Fruit fly (Drosophila melanogaster) whole organism, embryonic: ENCODE results near the gene Coq2.

Source experiments
- Ada2b ChIP-seq: fragments of 200-800 bp; sonication (Bioruptor generic); IDR thresholded peaks from 2 replicates; pipeline ENCODE4 v1.3.6; 2022; ENCODE audit warnings: missing biosample characterization, missing genetic modification characterization
- B-H2 ChIP-seq: fragments of 200-800 bp; sonication (Bioruptor generic); optimal IDR thresholded peaks from 2 replicates; lab custom pipeline; 2018; ENCODE audit warnings: missing biosample characterization, mild to moderate bottlenecking, missing genetic modification characterization
- BEAF-32 ChIP-seq: fragments of 200-800 bp; sonication (Bioruptor generic); optimal IDR thresholded peaks from 3 replicates; lab custom pipeline; 2017; ENCODE audit warnings: missing biosample characterization, missing genetic modification characterization, mild to moderate bottlenecking, moderate library complexity, missing genetic modification reagents
- Bgb ChIP-seq: fragments of 200-800 bp; sonication (Bioruptor generic); IDR thresholded peaks from 2 replicates; pipeline ENCODE4 v1.3.6; 2022; ENCODE audit warnings: missing biosample characterization, missing genetic modification characterization; ENCODE audit not compliant: partially characterized antibody
- Blimp-1 ChIP-seq: fragments of 200-800 bp; sonication (Bioruptor generic); optimal IDR thresholded peaks from 3 replicates; lab custom pipeline; 2018; ENCODE audit warnings: missing biosample characterization, missing genetic modification characterization, mild to moderate bottlenecking, moderate library complexity, missing genetic modification reagents
- CG12659 ChIP-seq: fragments of 200-800 bp; sonication (Bioruptor generic); optimal IDR thresholded peaks from 3 replicates; lab custom pipeline; 2017; ENCODE audit warnings: mild to moderate bottlenecking, missing biosample characterization, missing genetic modification reagents, missing genetic modification characterization
- CG12942 ChIP-seq: fragments of 200-800 bp; sonication (Bioruptor generic); optimal IDR thresholded peaks from 3 replicates; lab custom pipeline; 2016; ENCODE audit warnings: missing biosample characterization, missing genetic modification characterization
- CG13287 ChIP-seq: fragments of 200-800 bp; sonication (Bioruptor generic); IDR thresholded peaks from 2 replicates; pipeline ENCODE4 v1.3.6; 2022; ENCODE audit warnings: missing biosample characterization, missing genetic modification characterization; ENCODE audit not compliant: partially characterized antibody
- CG14441 ChIP-seq: fragments of 200-800 bp; sonication (Bioruptor generic); IDR thresholded peaks from 2 replicates; pipeline ENCODE4 v1.3.6; 2022; ENCODE audit warnings: missing biosample characterization, missing genetic modification characterization
- CG14860 ChIP-seq: fragments of 200-800 bp; sonication (Bioruptor generic); IDR thresholded peaks from 3 replicates; pipeline ENCODE4 v1.3.6; 2022; ENCODE audit warnings: missing biosample characterization, missing genetic modification characterization; ENCODE audit not compliant: partially characterized antibody
- CG15514 ChIP-seq: fragments of 200-800 bp; sonication (Bioruptor generic); optimal IDR thresholded peaks from 3 replicates; lab custom pipeline; 2017; ENCODE audit warnings: missing biosample characterization, missing genetic modification characterization, mild to moderate bottlenecking, moderate library complexity, missing genetic modification reagents
- CG17385 ChIP-seq: fragments of 200-800 bp; sonication (Bioruptor generic); optimal IDR thresholded peaks from 3 replicates; lab custom pipeline; 2018; ENCODE audit warnings: missing biosample characterization, mild to moderate bottlenecking, missing genetic modification characterization
- CG2712 ChIP-seq: fragments of 200-800 bp; optimal IDR thresholded peaks from 3 replicates; lab custom pipeline; 2019; ENCODE audit warnings: missing biosample characterization, mild to moderate bottlenecking, missing genetic modification characterization, moderate library complexity
- CG30020 ChIP-seq: fragments of 200-800 bp; optimal IDR thresholded peaks from 2 replicates; lab custom pipeline; 2019; ENCODE audit warnings: missing biosample characterization, mild to moderate bottlenecking, missing genetic modification characterization, moderate library complexity
- CG3407 ChIP-seq: fragments of 200-800 bp; sonication (Bioruptor generic); optimal IDR thresholded peaks from 2 replicates; lab custom pipeline; 2018; ENCODE audit warnings: missing biosample characterization, mild to moderate bottlenecking, missing genetic modification characterization
- CG3995 ChIP-seq: fragments of 200-800 bp; sonication (Bioruptor generic); optimal IDR thresholded peaks from 3 replicates; lab custom pipeline; 2016; ENCODE audit warnings: missing biosample characterization, missing genetic modification characterization
- CG42726 ChIP-seq: fragments of 200-800 bp; sonication (Bioruptor generic); IDR thresholded peaks from 2 replicates; pipeline ENCODE4 v1.3.6; 2022; ENCODE audit warnings: missing biosample characterization, missing genetic modification characterization; ENCODE audit not compliant: partially characterized antibody
- CG4617 ChIP-seq: fragments of 200-800 bp; sonication (Bioruptor generic); optimal IDR thresholded peaks from 3 replicates; lab custom pipeline; 2016; ENCODE audit warnings: missing biosample characterization, missing genetic modification characterization, borderline replicate concordance
- CG4820 ChIP-seq: fragments of 200-800 bp; sonication (Bioruptor generic); optimal IDR thresholded peaks from 3 replicates; lab custom pipeline; 2016; ENCODE audit warnings: missing biosample characterization, missing genetic modification characterization
- CG7928 ChIP-seq: fragments of 200-800 bp; sonication (Bioruptor generic); optimal IDR thresholded peaks from 2 replicates; lab custom pipeline; 2017; ENCODE audit warnings: missing biosample characterization, mild to moderate bottlenecking, missing genetic modification characterization
- CG9609 ChIP-seq: fragments of 200-800 bp; sonication (Bioruptor generic); optimal IDR thresholded peaks from 3 replicates; lab custom pipeline; 2016; ENCODE audit warnings: missing biosample characterization, missing genetic modification characterization
- ERR ChIP-seq: fragments of 200-800 bp; sonication (Bioruptor generic); optimal IDR thresholded peaks from 2 replicates; lab custom pipeline; 2016; ENCODE audit warnings: missing biosample characterization, missing genetic modification characterization
- Gug ChIP-seq: fragments of 200-800 bp; sonication (Bioruptor generic); IDR thresholded peaks from 4 replicates; pipeline ENCODE4 v1.3.6; 2022; ENCODE audit warnings: missing biosample characterization, missing genetic modification characterization
- HLH4C ChIP-seq: fragments of 200-800 bp; sonication (Bioruptor generic); IDR thresholded peaks from 3 replicates; pipeline ENCODE4 v1.3.6; 2022; ENCODE audit warnings: missing biosample characterization, missing genetic modification characterization; ENCODE audit not compliant: partially characterized antibody
- HmgZ ChIP-seq: fragments of 200-800 bp; sonication (Bioruptor generic); optimal IDR thresholded peaks from 2 replicates; lab custom pipeline; 2018; ENCODE audit warnings: missing biosample characterization, mild to moderate bottlenecking, missing genetic modification characterization
- Lhr ChIP-seq: fragments of 200-800 bp; sonication (Bioruptor generic); optimal IDR thresholded peaks from 3 replicates; lab custom pipeline; 2017; ENCODE audit warnings: mild to moderate bottlenecking, missing biosample characterization, missing genetic modification reagents, missing genetic modification characterization
- Meics ChIP-seq: fragments of 200-800 bp; sonication (Bioruptor generic); optimal IDR thresholded peaks from 2 replicates; lab custom pipeline; 2017; ENCODE audit warnings: missing biosample characterization, mild to moderate bottlenecking, missing genetic modification characterization
- Pdp1 ChIP-seq, 2 experiments: fragments of 200-800 bp; sonication (Bioruptor generic); optimal IDR thresholded peaks; 3 replicates each; lab custom pipeline; 2016; ENCODE audit warnings: missing biosample characterization in 2 of 2, missing genetic modification characterization in 2 of 2, mild to moderate bottlenecking in 1 of 2, moderate library complexity in 1 of 2
- Scr ChIP-seq: fragments of 200-800 bp; sonication (Bioruptor generic); IDR thresholded peaks from 2 replicates; pipeline ENCODE4 v1.3.6; 2022; ENCODE audit warnings: missing biosample characterization, missing genetic modification characterization; ENCODE audit not compliant: partially characterized antibody
- Sry-δ ChIP-seq: fragments of 200-800 bp; sonication (Bioruptor generic); optimal IDR thresholded peaks from 2 replicates; lab custom pipeline; 2016; ENCODE audit warnings: missing biosample characterization, missing genetic modification characterization
- Vsx1 ChIP-seq: fragments of 200-800 bp; sonication (Bioruptor generic); optimal IDR thresholded peaks from 2 replicates; lab custom pipeline; 2017; ENCODE audit warnings: missing biosample characterization, mild to moderate bottlenecking, missing genetic modification characterization, missing genetic modification reagents
- az2 ChIP-seq: fragments of 200-800 bp; sonication (Bioruptor generic); optimal IDR thresholded peaks from 3 replicates; lab custom pipeline; 2016; ENCODE audit warnings: missing biosample characterization, missing genetic modification characterization
- bigmax ChIP-seq: fragments of 200-800 bp; sonication (Bioruptor generic); optimal IDR thresholded peaks from 2 replicates; lab custom pipeline; 2018; ENCODE audit warnings: missing biosample characterization, mild to moderate bottlenecking, missing genetic modification characterization
- chinmo ChIP-seq: fragments of 200-800 bp; sonication (Bioruptor generic); IDR thresholded peaks from 4 replicates; pipeline ENCODE4 v1.3.6; 2022; ENCODE audit warnings: missing biosample characterization, missing genetic modification characterization; ENCODE audit not compliant: partially characterized antibody
- dan ChIP-seq: fragments of 200-800 bp; sonication (Bioruptor generic); IDR thresholded peaks from 2 replicates; pipeline ENCODE4 v1.3.6; 2022; ENCODE audit warnings: missing biosample characterization, missing genetic modification characterization
- dimm ChIP-seq: fragments of 200-800 bp; sonication (Bioruptor generic); IDR thresholded peaks from 2 replicates; pipeline ENCODE4 v1.3.6; 2022; ENCODE audit warnings: missing biosample characterization, missing genetic modification characterization
- dysf ChIP-seq: fragments of 200-800 bp; sonication (Bioruptor generic); IDR thresholded peaks from 3 replicates; pipeline ENCODE4 v1.3.6; 2022; ENCODE audit warnings: missing biosample characterization, missing genetic modification characterization
- exex ChIP-seq: fragments of 200-800 bp; sonication (Bioruptor generic); optimal IDR thresholded peaks from 4 replicates; lab custom pipeline; 2018; ENCODE audit warnings: missing biosample characterization, mild to moderate bottlenecking, missing genetic modification characterization, moderate library complexity
- hb ChIP-seq: fragments of 200-800 bp; sonication (Bioruptor generic); IDR thresholded peaks from 3 replicates; pipeline ENCODE4 v1.3.6; 2022; ENCODE audit warnings: missing biosample characterization, missing genetic modification characterization; ENCODE audit not compliant: partially characterized antibody
- hbn ChIP-seq: fragments of 200-800 bp; sonication (Bioruptor generic); IDR thresholded peaks from 2 replicates; pipeline ENCODE4 v1.3.6; 2022; ENCODE audit warnings: missing biosample characterization, missing genetic modification characterization; ENCODE audit not compliant: partially characterized antibody
- kay ChIP-seq: fragments of 200-800 bp; sonication (Bioruptor generic); optimal IDR thresholded peaks from 2 replicates; lab custom pipeline; 2016; ENCODE audit warnings: missing biosample characterization, missing genetic modification characterization
- knrl ChIP-seq: fragments of 200-800 bp; sonication (Bioruptor generic); IDR thresholded peaks from 3 replicates; pipeline ENCODE4 v1.3.6; 2022; ENCODE audit warnings: missing biosample characterization, missing genetic modification characterization; ENCODE audit not compliant: partially characterized antibody
- lmd ChIP-seq: fragments of 200-800 bp; sonication (Bioruptor generic); IDR thresholded peaks from 2 replicates; pipeline ENCODE4 v1.3.6; 2022; ENCODE audit warnings: missing biosample characterization, missing genetic modification characterization
- lov ChIP-seq, 2 experiments: fragments of 200-800 bp in 1 of 2; fragments of >200 bp in 1 of 2; sonication (Bioruptor generic) in 1 of 2; IDR thresholded peaks in 1 of 2; optimal IDR thresholded peaks in 1 of 2; 2 replicates in 1 of 2; 3 replicates in 1 of 2; pipeline versions ENCODE4 v1.3.6 to Lab custom; 2017 to 2022; ENCODE audit warnings: missing biosample characterization in 1 of 2, missing genetic modification characterization in 1 of 2
- nom ChIP-seq: fragments of 200-800 bp; sonication (Bioruptor generic); optimal IDR thresholded peaks from 2 replicates; lab custom pipeline; 2017; ENCODE audit warnings: missing biosample characterization, missing genetic modification characterization, mild to moderate bottlenecking, moderate library complexity, missing genetic modification reagents
- trem ChIP-seq: fragments of 200-800 bp; optimal IDR thresholded peaks from 3 replicates; lab custom pipeline; 2019; ENCODE audit warnings: missing biosample characterization, mild to moderate bottlenecking, missing genetic modification characterization, moderate library complexity
- zen2 ChIP-seq: fragments of 200-800 bp; sonication (Bioruptor generic); IDR thresholded peaks from 3 replicates; pipeline ENCODE4 v1.3.6; 2022; ENCODE audit warnings: missing biosample characterization, missing genetic modification characterization; ENCODE audit not compliant: partially characterized antibody

The Coq2 gene

dm6 chr3R:8340675-8341275 lies 24.4 kb upstream of the Coq2 start, which contains the start of the genes COX7A and Arl2 (continued):
- TF ChIP-seq Lhr (no peak), Vsx1 (GFP tag; lab: Kevin White, UChicago) (no peak), ERR (no peak), CG4820 (GFP tag; lab: Kevin White, UChicago) (no peak), CG13287 (GFP tag; lab: Robert Waterston, UW) (peak; percentile 96), lmd (GFP tag; lab: Robert Waterston, UW) (no peak), az2 (GFP tag; lab: Kevin White, UChicago) (no peak), Bgb (peak; percentile 96), dysf (GFP tag; lab: Robert Waterston, UW) (no peak), exex (tag; lab: Kevin White, UChicago) (no peak), CG14860 (GFP tag; lab: Robert Waterston, UW) (peak; percentile 91), nom (peak; percentile 23), Meics (GFP tag; lab: Kevin White, UChicago) (peak; percentile 9), hb (GFP tag; lab: Robert Waterston, UW) (peak; percentile 89), CG3407 (GFP tag; lab: Kevin White, UChicago) (no peak), CG3995 (GFP tag; lab: Kevin White, UChicago) (peak; percentile 18), dan (GFP tag; lab: Robert Waterston, UW) (no peak), Ada2b (GFP tag; lab: Robert Waterston, UW) (no peak), chinmo (GFP tag; lab: Robert Waterston, UW) (peak; percentile 83; the same call in 3 of the 4 replicates), dimm (GFP tag; lab: Robert Waterston, UW) (no peak), Gug (GFP tag; lab: Robert Waterston, UW) (no peak), CG15514 (GFP tag; lab: Kevin White, UChicago) (peak; percentile 47), CG4617 (GFP tag; lab: Kevin White, UChicago) (peak; percentile 88), CG9609 (no peak), CG12942 (GFP tag; lab: Kevin White, UChicago) (no peak), Blimp-1 (GFP tag; lab: Kevin White, UChicago) (no peak), CG7928 (GFP tag; lab: Kevin White, UChicago) (no peak), CG30020 (tag; lab: Kevin White, UChicago) (peak; percentile 42), Sry-δ (GFP tag; lab: Kevin White, UChicago) (peak; percentile 78), CG42726 (GFP tag; lab: Robert Waterston, UW) (peak; percentile 87; the same call in 1 of the 2 replicates), Scr (GFP tag; lab: Robert Waterston, UW) (peak; percentile 93), CG14441 (GFP tag; lab: Robert Waterston, UW) (no peak), trem (tag; lab: Kevin White, UChicago) (peak; percentile 75), CG17385 (GFP tag; lab: Kevin White, UChicago) (peak; percentile 37), zen2 (GFP tag; lab: Robert Waterston, UW) (peak; percentile 95), CG12659 (GFP tag; lab: Kevin White, UChicago) (peak; percentile 72), BEAF-32 (GFP tag; lab: Kevin White, UChicago) (peak; percentile 93), Pdp1 (GFP tag; optimal IDR thresholded peaks at IDR 0.05; lab: Kevin White, UChicago) (peak in 1 of 2 experiments; percentile 95), HLH4C (GFP tag; lab: Robert Waterston, UW) (peak; percentile 90), lov (optimal IDR thresholded peaks at IDR 0.05; lab: Kevin White, UChicago) (no peak), lov (GFP tag; IDR thresholded peaks at IDR 0.05; lab: Robert Waterston, UW) (no peak), HmgZ (tag; lab: Kevin White, UChicago) (peak; percentile 65), bigmax (GFP tag; lab: Kevin White, UChicago) (peak; percentile 26), hbn (peak; percentile 95), CG2712 (peak; percentile 22), B-H2 (GFP tag; lab: Kevin White, UChicago) (no peak), kay (no peak), knrl (GFP tag; lab: Robert Waterston, UW) (peak; percentile 92)
